Worm (Caenorhabditis elegans) whole organism, L4/young adult: Measurements from ENCODE around the gene C36E8.6.

Source experiments
- W03F9.2 ChIP-seq: fragments of 150-350 bp; optimal IDR thresholded peaks from 2 replicates; lab custom pipeline; 2014; ENCODE audit warnings: missing biosample characterization, missing genetic modification characterization
- dao-5 ChIP-seq: sonication (generic microtip); optimal IDR thresholded peaks from 2 replicates; lab custom pipeline; 2016; ENCODE audit warnings: missing genotype, missing genetic modification characterization, moderate library complexity, missing compliant biosample characterization
- him-1 ChIP-seq: sonication (generic microtip); optimal IDR thresholded peaks from 2 replicates; lab custom pipeline; 2016; ENCODE audit warnings: missing genotype, missing genetic modification reagents, missing genetic modification characterization, missing compliant biosample characterization

DNA sequence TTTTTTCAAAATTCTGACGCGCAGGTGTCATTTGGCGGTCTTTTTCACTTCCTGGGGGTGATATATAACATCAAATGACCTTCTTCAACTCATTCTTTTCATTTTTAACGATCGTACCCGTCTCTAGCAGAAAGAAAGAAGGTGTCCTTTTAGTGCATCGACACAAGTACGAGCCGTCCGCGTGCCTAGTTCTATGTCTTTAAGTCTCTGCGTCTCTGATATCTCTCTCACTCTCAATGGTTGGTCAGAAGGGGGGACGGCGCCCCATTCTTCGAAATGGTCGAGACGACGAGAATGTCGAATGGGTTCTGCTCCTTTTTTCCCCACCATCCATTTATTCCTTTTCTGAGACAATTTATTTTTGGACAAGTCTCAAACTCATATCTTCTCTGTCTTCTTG lies 32.2 kb upstream of the C36E8.6 start:
- TF ChIP-seq W03F9.2 (tag; lab: Kevin White, UChicago), result no peak
- no peak for TF ChIP-seq dao-5 (tag; lab: Kevin White, UChicago)
- peak; percentile 39 for TF ChIP-seq him-1 (tag; lab: Kevin White, UChicago)
